Worm (Caenorhabditis elegans): ENCODE measurements around the gene tsen-34.

- no peak for TF ChIP-seq nhr-28 (tag; optimal IDR thresholded peaks at IDR 0.05)
- TF ChIP-seq lin-15B (tag; optimal IDR thresholded peaks at IDR 0.05), result peak; percentile 48
- TF ChIP-seq mml-1 (tag; optimal IDR thresholded peaks at IDR 0.05), result no peak
These were observed 37.1 kb downstream of the tsen-34 start for ce11 chrIV:4215349-4215748.
